Fruit fly (Drosophila melanogaster): ENCODE measurements around the gene CG12084.

CG12084 gene

dm6 chr3L:1478998-1479680 lies 17.3 kb downstream of the CG12084 start (continued):
- TF ChIP-seq CG4360 (GFP tag; IDR thresholded peaks at IDR 0.05) (peak; percentile 63), CG8388 (GFP tag; optimal IDR thresholded peaks at IDR 0.05) (peak; percentile 46), so (GFP tag; IDR thresholded peaks at IDR 0.05) (no peak), Dbx (GFP tag; IDR thresholded peaks at IDR 0.05) (no peak), Ptx1 (GFP tag; IDR thresholded peaks at IDR 0.05) (peak; percentile 54; the same call in 1 of the 2 replicates), amos (GFP tag; IDR thresholded peaks at IDR 0.05; ENCODE audit: partially characterized antibody) (no peak), CG17359 (tag; optimal IDR thresholded peaks at IDR 0.05) (no peak), CG8944 (GFP tag; optimal IDR thresholded peaks at IDR 0.05) (peak; percentile 49), Lhr (GFP tag; optimal IDR thresholded peaks at IDR 0.05) (peak; percentile 21), Nf-YA (GFP tag; IDR thresholded peaks at IDR 0.05) (no peak), CG1024 (GFP tag; IDR thresholded peaks at IDR 0.05) (peak; percentile 60; the same call in 1 of the 2 replicates), CG33213 (GFP tag; optimal IDR thresholded peaks at IDR 0.05) (peak; percentile 52), wor (GFP tag; IDR thresholded peaks at IDR 0.05) (peak; percentile 30; the same call in 1 of the 2 replicates), CG15696 (tag; optimal IDR thresholded peaks at IDR 0.05) (peak; percentile 92), jing (GFP tag; optimal IDR thresholded peaks at IDR 0.05) (peak; percentile 40), CG4820 (GFP tag; optimal IDR thresholded peaks at IDR 0.05) (peak; percentile 61), fru (optimal IDR thresholded peaks at IDR 0.05) (no peak), CG9437 (GFP tag; optimal IDR thresholded peaks at IDR 0.05) (peak; percentile 24), CG17328 (GFP tag; IDR thresholded peaks at IDR 0.05) (peak; percentile 89), CG30403 (GFP tag; optimal IDR thresholded peaks at IDR 0.05) (peak; percentile 50), fd3F (GFP tag; optimal IDR thresholded peaks at IDR 0.05) (no peak), CG15601 (tag; optimal IDR thresholded peaks at IDR 0.05) (no peak), CG10979 (tag; optimal IDR thresholded peaks at IDR 0.05) (peak; percentile 74), CG5245 (GFP tag; optimal IDR thresholded peaks at IDR 0.05) (peak; percentile 46), CG4404 (GFP tag; IDR thresholded peaks at IDR 0.05) (peak; percentile 95), bowl (GFP tag; IDR thresholded peaks at IDR 0.05) (no peak), gem (tag; optimal IDR thresholded peaks at IDR 0.05) (peak; percentile 78), CG16779 (GFP tag; IDR thresholded peaks at IDR 0.05) (no peak), Usf (GFP tag; optimal IDR thresholded peaks at IDR 0.05) (peak; percentile 62), wek (GFP tag; optimal IDR thresholded peaks at IDR 0.05) (no peak), D (optimal IDR thresholded peaks at IDR 0.05) (peak; percentile 97), D (GFP tag; optimal IDR thresholded peaks at IDR 0.05) (peak; percentile 44), dmrt99B (tag; optimal IDR thresholded peaks at IDR 0.05) (peak; percentile 34), Chrac-16 (GFP tag; optimal IDR thresholded peaks at IDR 0.05) (peak; percentile 88), pb (GFP tag; optimal IDR thresholded peaks at IDR 0.05) (peak; percentile 56), D19A (tag; optimal IDR thresholded peaks at IDR 0.05) (peak; percentile 19), CG15269 (tag; optimal IDR thresholded peaks at IDR 0.05) (peak; percentile 25), CG10274 (GFP tag; optimal IDR thresholded peaks at IDR 0.05) (no peak), CG10462 (GFP tag; optimal IDR thresholded peaks at IDR 0.05) (peak; percentile 76), CG7372 (GFP tag; IDR thresholded peaks at IDR 0.05) (0 out of 2 replicates have a peak, but pooled peaks have one; percentile 13), Max (GFP tag; optimal IDR thresholded peaks at IDR 0.05) (peak; percentile 21), Rx (GFP tag; IDR thresholded peaks at IDR 0.05) (peak; percentile 76), Bdp1 (GFP tag; optimal IDR thresholded peaks at IDR 0.05) (peak; percentile 63), Doc2 (GFP tag; IDR thresholded peaks at IDR 0.05) (no peak), CG4730 (GFP tag; IDR thresholded peaks at IDR 0.05) (peak; percentile 59), dati (GFP tag; IDR thresholded peaks at IDR 0.05) (peak; percentile 51), Drgx (GFP tag; IDR thresholded peaks at IDR 0.05) (peak; percentile 42; the same call in 1 of the 2 replicates), CG3838 (GFP tag; optimal IDR thresholded peaks at IDR 0.05) (no peak), CG4854 (GFP tag; optimal IDR thresholded peaks at IDR 0.05) (no peak), Mad (GFP tag; optimal IDR thresholded peaks at IDR 0.05) (peak; percentile 48), Camta (GFP tag; optimal IDR thresholded peaks at IDR 0.05) (peak; percentile 13)
